Worm (Caenorhabditis elegans): Measurements from ENCODE around the gene C10E2.2.

The C10E2.2 gene

DNA sequence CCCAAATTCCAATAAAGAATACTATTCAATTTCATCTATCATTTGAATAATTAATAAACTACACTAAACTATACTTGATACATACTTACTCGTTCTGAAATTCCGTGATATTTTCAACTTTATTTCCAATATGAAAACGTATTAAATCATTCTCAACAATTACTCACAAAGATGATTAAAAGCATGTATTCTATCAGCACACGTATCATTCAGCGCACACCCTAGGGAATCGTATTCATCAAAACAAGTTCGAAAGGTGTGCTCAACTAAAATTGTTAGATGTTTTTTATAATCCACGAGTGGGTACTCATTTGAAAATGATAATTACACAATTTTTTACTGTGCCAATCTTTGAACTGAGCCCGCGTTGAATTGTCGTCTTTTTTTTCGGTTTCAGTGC, 17.5 kb downstream of the C10E2.2 start, which contains the start of gene C10E2.1:
TSS of gene C10E2.1 (plus strand) at position 301 of the 400 bp plus-strand sequence.
- TF ChIP-seq nhr-12 (tag; optimal IDR thresholded peaks at IDR 0.05) (no peak), elt-3 (tag; optimal IDR thresholded peaks at IDR 0.05) (no peak), ceh-28 (tag; optimal IDR thresholded peaks at IDR 0.05) (no peak), egl-27 (tag; optimal IDR thresholded peaks at IDR 0.05) (no peak), R02D3.7 (tag; optimal IDR thresholded peaks at IDR 0.05) (no peak), elt-1 (tag; optimal IDR thresholded peaks at IDR 0.05) (no peak), tbx-2 (tag; optimal IDR thresholded peaks at IDR 0.05) (no peak), mml-1 (tag; optimal IDR thresholded peaks at IDR 0.05) (no peak), ztf-4 (tag; optimal IDR thresholded peaks at IDR 0.05) (no peak), ztf-11 (tag; optimal IDR thresholded peaks at IDR 0.05) (no peak), zag-1 (tag; optimal IDR thresholded peaks at IDR 0.05) (no peak), nhr-28 (tag; optimal IDR thresholded peaks at IDR 0.05) (no peak), nhr-237 (tag; optimal IDR thresholded peaks at IDR 0.05) (no peak), ceh-9 (tag; optimal IDR thresholded peaks at IDR 0.05) (no peak), lin-39 (tag; optimal IDR thresholded peaks at IDR 0.05) (no peak)

DNA sequence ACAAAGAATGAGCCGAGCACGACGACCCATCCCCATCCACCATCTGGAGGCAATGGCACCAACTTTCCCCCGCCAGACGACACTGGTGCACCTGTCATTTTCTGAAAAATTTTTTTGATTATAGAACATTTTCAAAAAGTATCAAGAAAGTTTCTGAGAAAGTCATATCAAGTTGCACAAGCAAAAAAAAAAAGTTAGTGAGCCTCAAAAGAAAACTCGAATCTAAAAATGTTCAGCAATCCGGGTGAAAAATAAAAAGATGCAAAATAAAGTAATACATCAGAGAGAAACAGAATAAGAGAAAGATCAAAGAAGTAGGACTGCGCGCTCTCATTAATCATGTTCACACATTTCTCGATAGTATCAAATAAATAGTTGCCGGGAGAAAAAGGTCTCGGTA, 25.4 kb downstream of the C10E2.2 start, which contains the start of gene mct-6:
TSS of gene mct-6 (minus strand) at position 101 of the 400 bp plus-strand sequence.
- no peak for TF ChIP-seq pha-4 (tag; optimal IDR thresholded peaks at IDR 0.05)
- TF ChIP-seq nhr-23 (tag; optimal IDR thresholded peaks at IDR 0.05) = peak; percentile 37
- TF ChIP-seq mml-1 (tag; optimal IDR thresholded peaks at IDR 0.05) = no peak
- TF ChIP-seq egl-5 (tag; optimal IDR thresholded peaks at IDR 0.05) = no peak
- TF ChIP-seq lin-15B (tag; optimal IDR thresholded peaks at IDR 0.05) = no peak
- no peak for TF ChIP-seq nfya-1 (tag; optimal IDR thresholded peaks at IDR 0.05; ENCODE audit: insufficient read depth)
- TF ChIP-seq tbx-2 (tag; optimal IDR thresholded peaks at IDR 0.05) = no peak

DNA sequence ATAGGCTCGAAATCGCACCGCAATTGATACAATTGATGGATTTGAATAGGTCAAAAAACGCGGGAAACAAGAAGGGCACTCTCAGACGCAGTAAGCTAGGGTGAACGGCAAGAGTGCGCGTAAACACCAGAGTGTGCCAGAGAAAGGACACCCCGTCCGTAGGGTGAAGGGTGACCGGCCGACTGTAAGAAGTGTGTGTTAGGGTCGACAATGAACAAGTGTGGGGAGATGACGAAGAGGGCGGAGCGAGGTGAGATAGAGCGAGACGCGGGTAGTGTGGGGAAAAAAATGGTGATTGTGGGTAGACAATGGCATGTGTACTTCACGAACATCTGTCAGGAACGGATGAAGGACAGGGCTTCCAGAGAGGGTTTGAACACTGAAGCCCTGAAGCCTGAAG, 25.9 kb downstream of the C10E2.2 start:
- TF ChIP-seq lin-39 (tag; optimal IDR thresholded peaks at IDR 0.05) (peak; percentile 14), elt-1 (tag; optimal IDR thresholded peaks at IDR 0.05) (no peak), lsy-12 (tag; optimal IDR thresholded peaks at IDR 0.05) (no peak), elt-2 (tag; optimal IDR thresholded peaks at IDR 0.05) (no peak), nfya-1 (tag; optimal IDR thresholded peaks at IDR 0.05; ENCODE audit: insufficient read depth) (no peak), zag-1 (tag; optimal IDR thresholded peaks at IDR 0.05) (no peak)

DNA sequence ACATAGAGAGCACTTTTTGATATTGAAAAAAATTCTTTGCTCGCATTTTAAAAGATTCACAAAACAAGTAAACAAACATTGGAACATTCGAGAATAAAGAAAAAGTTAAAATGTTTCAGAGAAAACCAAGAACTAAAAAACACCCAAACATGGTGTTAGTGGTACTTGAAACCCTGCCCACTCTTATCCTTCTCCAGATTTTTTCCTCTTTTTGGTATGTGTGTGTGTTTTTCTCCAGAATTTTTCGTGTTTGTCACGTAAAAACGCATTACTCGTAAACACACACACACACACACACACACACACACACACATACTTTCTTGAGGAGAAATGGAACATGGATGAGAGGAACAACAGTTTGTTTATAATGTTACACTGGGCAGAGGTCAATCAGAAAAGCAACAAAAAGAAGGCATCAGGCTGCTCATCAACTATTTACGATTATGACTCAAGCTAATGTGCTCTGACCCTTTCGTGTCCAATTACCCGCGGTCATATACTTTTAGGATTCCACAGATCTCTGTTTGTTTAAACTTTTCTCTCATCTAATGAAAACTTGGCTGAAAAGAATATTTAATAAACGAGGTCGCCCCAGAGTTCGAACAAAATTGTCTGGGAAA, 27.2 kb downstream of the C10E2.2 start:
- TF ChIP-seq R02D3.7 (tag; optimal IDR thresholded peaks at IDR 0.05) = no peak
- TF ChIP-seq egl-27 (tag; optimal IDR thresholded peaks at IDR 0.05) = no peak
- peak; percentile 86 for TF ChIP-seq egl-5 (tag; optimal IDR thresholded peaks at IDR 0.05)
- TF ChIP-seq pha-4 (tag; optimal IDR thresholded peaks at IDR 0.05) = peak; percentile 50

DNA sequence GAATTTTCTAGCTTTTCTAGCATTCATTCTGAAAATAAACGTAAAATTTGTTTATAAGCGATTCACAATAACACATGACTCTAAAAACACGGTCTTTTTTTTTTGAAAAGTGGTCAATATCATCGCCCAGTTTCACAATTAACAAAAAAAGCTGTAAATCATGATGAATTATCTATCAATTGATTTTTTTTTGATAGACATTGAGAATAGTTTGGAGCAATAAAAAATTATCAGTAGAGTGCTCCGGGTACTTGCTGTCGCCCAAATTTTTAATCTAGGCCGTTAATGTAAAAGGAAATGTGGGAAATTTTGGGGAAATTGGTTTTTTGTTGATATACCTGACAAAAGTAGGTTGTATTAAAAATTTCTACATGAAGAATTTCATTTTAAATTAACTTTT, 28.4 kb downstream of the C10E2.2 start:
- peak; percentile 5 for TF ChIP-seq elt-2 (tag; optimal IDR thresholded peaks at IDR 0.05)
- no peak for TF ChIP-seq ztf-4 (tag; optimal IDR thresholded peaks at IDR 0.05)
- TF ChIP-seq elt-3 (tag; optimal IDR thresholded peaks at IDR 0.05) = no peak

DNA sequence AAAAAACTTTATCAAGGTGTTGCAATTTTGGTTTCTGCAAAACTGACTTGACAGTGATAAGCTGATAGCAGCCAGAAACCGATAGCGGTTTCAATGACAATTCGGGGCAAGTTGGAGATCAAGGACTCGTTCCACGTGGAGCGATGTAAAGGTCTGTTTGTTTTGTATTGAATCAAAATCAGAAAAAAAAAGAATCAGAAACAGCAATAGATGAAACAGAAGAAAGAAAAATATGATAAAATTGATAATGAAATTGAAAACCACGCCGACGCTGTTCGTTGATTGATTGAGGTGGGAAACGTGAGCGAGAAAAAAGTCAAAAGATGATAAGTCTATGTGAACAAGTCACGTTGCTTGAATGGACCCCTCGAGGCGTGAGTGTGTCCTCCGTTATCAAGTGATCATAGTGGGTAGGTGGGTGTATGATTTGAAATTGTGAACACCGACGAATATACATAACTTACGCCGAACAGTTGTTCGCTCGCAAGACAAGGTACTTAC, 30.3 kb downstream of the C10E2.2 start:
- no peak for TF ChIP-seq ceh-28 (tag; optimal IDR thresholded peaks at IDR 0.05)
- TF ChIP-seq aly-2 (tag; optimal IDR thresholded peaks at IDR 0.05) = no peak
- no peak for TF ChIP-seq nhr-12 (tag; optimal IDR thresholded peaks at IDR 0.05)
- TF ChIP-seq tbx-2 (tag; optimal IDR thresholded peaks at IDR 0.05) = no peak
- no peak for TF ChIP-seq unc-39 (tag; optimal IDR thresholded peaks at IDR 0.05)
- TF ChIP-seq R02D3.7 (tag; optimal IDR thresholded peaks at IDR 0.05) = no peak
- TF ChIP-seq nhr-43 (tag; optimal IDR thresholded peaks at IDR 0.05; ENCODE audit: poor library complexity, severe bottlenecking) = peak; percentile 71
- no peak for TF ChIP-seq nhr-77 (tag; optimal IDR thresholded peaks at IDR 0.05)
- TF ChIP-seq daf-12 (tag; optimal IDR thresholded peaks at IDR 0.05) = no peak
- TF ChIP-seq lin-39 (tag; optimal IDR thresholded peaks at IDR 0.05) = peak; percentile 3
- TF ChIP-seq nhr-237 (tag; optimal IDR thresholded peaks at IDR 0.05) = no peak
- peak in 2 of 3 experiments; percentile 4 to 53 for TF ChIP-seq elt-3 (tag; optimal IDR thresholded peaks at IDR 0.05)
- peak; percentile 26 for TF ChIP-seq nhr-25 (tag; optimal IDR thresholded peaks at IDR 0.05)
- TF ChIP-seq sea-2 (GFP tag; optimal IDR thresholded peaks at IDR 0.05) = no peak
- TF ChIP-seq egl-5 (tag; optimal IDR thresholded peaks at IDR 0.05) = no peak
- TF ChIP-seq lsy-12 (tag; optimal IDR thresholded peaks at IDR 0.05) = no peak
- TF ChIP-seq hmg-11 (tag; optimal IDR thresholded peaks at IDR 0.05) = no peak
- TF ChIP-seq ceh-16 (tag; optimal IDR thresholded peaks at IDR 0.05) = no peak
- TF ChIP-seq skn-1 (tag; optimal IDR thresholded peaks at IDR 0.05) = no peak
- TF ChIP-seq fkh-2 (tag; optimal IDR thresholded peaks at IDR 0.05) = no peak
- TF ChIP-seq nhr-67 (tag; optimal IDR thresholded peaks at IDR 0.05) = no peak
- TF ChIP-seq ceh-9 (tag; optimal IDR thresholded peaks at IDR 0.05) = no peak
- TF ChIP-seq ZK546.5 (tag; optimal IDR thresholded peaks at IDR 0.05) = no peak
- no peak for TF ChIP-seq nfya-1 (tag; optimal IDR thresholded peaks at IDR 0.05; ENCODE audit: insufficient read depth)
- peak; percentile 21 for TF ChIP-seq mdl-1 (tag; optimal IDR thresholded peaks at IDR 0.05)
- no peak for TF ChIP-seq fos-1 (tag; optimal IDR thresholded peaks at IDR 0.05)
- TF ChIP-seq fkh-10 (GFP tag; optimal IDR thresholded peaks at IDR 0.05) = no peak
- no peak for TF ChIP-seq nhr-23 (tag; optimal IDR thresholded peaks at IDR 0.05)
- TF ChIP-seq elt-2 (tag; optimal IDR thresholded peaks at IDR 0.05) = peak; percentile 89
